Fruit fly (Drosophila melanogaster) whole organism, wandering third instar larva: ENCODE data around the gene CG9498.
A peak's percentile ranks its signal among the peaks of the same experiment; 100 is the strongest.

Experiments used
- Abd-B ChIP-seq: fragments of >200 bp; optimal IDR thresholded peaks from 2 replicates; lab custom pipeline; 2017; ENCODE audit warnings: missing biosample characterization, missing genetic modification characterization
- CG32264 ChIP-seq: fragments of 200-800 bp; sonication (Bioruptor generic); optimal IDR thresholded peaks from 2 replicates; lab custom pipeline; 2016; ENCODE audit warnings: missing biosample characterization, missing genetic modification characterization
- CG9705 ChIP-seq: fragments of 200-800 bp; sonication (Bioruptor generic); optimal IDR thresholded peaks from 2 replicates; lab custom pipeline; 2018; ENCODE audit warnings: missing biosample characterization, mild to moderate bottlenecking, missing genetic modification characterization
- CrebA ChIP-seq: fragments of 200-800 bp; sonication (Bioruptor generic); optimal IDR thresholded peaks from 2 replicates; lab custom pipeline; 2016; ENCODE audit warnings: missing biosample characterization, mild to moderate bottlenecking, missing genetic modification characterization, borderline replicate concordance
- Dif ChIP-seq: fragments of 200-275, 200-300 bp; sonication (Bioruptor generic); optimal IDR thresholded peaks from 2 replicates; lab custom pipeline; 2018; ENCODE audit warnings: missing biosample characterization, missing genetic modification characterization; ENCODE audit not compliant: partially characterized antibody
- GATAd ChIP-seq: sonication (Bioruptor generic); optimal IDR thresholded peaks from 2 replicates; lab custom pipeline; 2016; ENCODE audit warnings: missing biosample characterization, missing genetic modification characterization
- HLH106 ChIP-seq: fragments of 200-800 bp; optimal IDR thresholded peaks from 3 replicates; lab custom pipeline; 2019; ENCODE audit warnings: missing biosample characterization, mild to moderate bottlenecking, missing genetic modification characterization, moderate library complexity
- Hnf4 ChIP-seq: fragments of 200-800 bp; sonication (Bioruptor generic); optimal IDR thresholded peaks from 2 replicates; lab custom pipeline; 2016; ENCODE audit warnings: missing biosample characterization, mild to moderate bottlenecking, missing genetic modification characterization
- Hr78 ChIP-seq: fragments of >200 bp; optimal IDR thresholded peaks from 2 replicates; lab custom pipeline; 2017; ENCODE audit warnings: missing biosample characterization, missing genetic modification characterization
- Hr83 ChIP-seq: fragments of 200-300 bp; sonication (Bioruptor generic); optimal IDR thresholded peaks from 2 replicates; lab custom pipeline; 2016; ENCODE audit warnings: missing biosample characterization, mild to moderate bottlenecking, missing genetic modification characterization, moderate library complexity; ENCODE audit not compliant: poor library complexity, severe bottlenecking
- Jra ChIP-seq: sonication (Bioruptor generic); optimal IDR thresholded peaks from 2 replicates; lab custom pipeline; 2016; ENCODE audit warnings: missing biosample characterization, missing genetic modification characterization
- Mio ChIP-seq: sonication (Bioruptor generic); optimal IDR thresholded peaks from 2 replicates; lab custom pipeline; 2016; ENCODE audit warnings: missing biosample characterization, missing genetic modification characterization
- Myc ChIP-seq: fragments of >200 bp; optimal IDR thresholded peaks from 2 replicates; lab custom pipeline; 2017
- N ChIP-seq: fragments of >200 bp; optimal IDR thresholded peaks from 2 replicates; lab custom pipeline; 2018; ENCODE audit warnings: missing biosample characterization, missing external identifiers, missing genetic modification characterization
- OdsH ChIP-seq: fragments of 200-800 bp; sonication (Bioruptor generic); optimal IDR thresholded peaks from 2 replicates; lab custom pipeline; 2016; ENCODE audit warnings: missing biosample characterization, mild to moderate bottlenecking, missing genetic modification characterization
- Rel ChIP-seq, 2 experiments: fragments of 200-800 bp; sonication (Bioruptor generic) in 1 of 2; optimal IDR thresholded peaks; 2 replicates in 1 of 2; 3 replicates in 1 of 2; lab custom pipeline; 2016 to 2019; ENCODE audit warnings: mild to moderate bottlenecking in 2 of 2, missing biosample characterization in 2 of 2, missing genetic modification characterization in 2 of 2, moderate library complexity in 1 of 2
- Sp1 ChIP-seq: fragments of 200-800 bp; sonication (Bioruptor generic); optimal IDR thresholded peaks from 3 replicates; lab custom pipeline; 2019; ENCODE audit warnings: missing biosample characterization, mild to moderate bottlenecking, missing genetic modification characterization, moderate library complexity
- Vsx2 ChIP-seq: fragments of 200-300, 225-300 bp; sonication (Bioruptor generic); optimal IDR thresholded peaks from 2 replicates; lab custom pipeline; 2018; ENCODE audit warnings: missing biosample characterization, missing genetic modification characterization; ENCODE audit not compliant: partially characterized antibody
- br ChIP-seq: fragments of 200-800 bp; sonication (Bioruptor generic); optimal IDR thresholded peaks from 2 replicates; lab custom pipeline; 2016; ENCODE audit warnings: missing biosample characterization, missing genetic modification characterization
- brk ChIP-seq: fragments of 200-800 bp; sonication (Bioruptor generic); optimal IDR thresholded peaks from 2 replicates; lab custom pipeline; 2016; ENCODE audit warnings: missing biosample characterization, mild to moderate bottlenecking, missing genetic modification characterization
- dmrt93B ChIP-seq: fragments of 200-800 bp; sonication (Bioruptor generic); optimal IDR thresholded peaks from 2 replicates; lab custom pipeline; 2018; ENCODE audit warnings: missing biosample characterization, mild to moderate bottlenecking, missing genetic modification characterization
- dsf ChIP-seq: sonication (Bioruptor generic); optimal IDR thresholded peaks from 2 replicates; lab custom pipeline; 2016; ENCODE audit warnings: missing biosample characterization, missing genetic modification characterization, borderline replicate concordance
- ey ChIP-seq: fragments of 200-800 bp; sonication (Bioruptor generic); optimal IDR thresholded peaks from 2 replicates; lab custom pipeline; 2016; ENCODE audit warnings: missing biosample characterization, missing genetic modification characterization
- foxo ChIP-seq, 2 experiments: fragments of 200-800 bp; sonication (Bioruptor generic); optimal IDR thresholded peaks; 2 replicates in 1 of 2; 3 replicates in 1 of 2; lab custom pipeline; 2016 to 2017; ENCODE audit warnings: missing biosample characterization in 2 of 2, missing genetic modification characterization in 2 of 2
- fru ChIP-seq: fragments of 200-800 bp; sonication (Bioruptor generic); optimal IDR thresholded peaks from 3 replicates; lab custom pipeline; 2016; ENCODE audit warnings: missing biosample characterization, mild to moderate bottlenecking, missing genetic modification characterization
- h ChIP-seq: fragments of 200-800 bp; sonication (Bioruptor generic); optimal IDR thresholded peaks from 3 replicates; lab custom pipeline; 2016; ENCODE audit warnings: missing biosample characterization, mild to moderate bottlenecking, missing genetic modification characterization
- jim ChIP-seq: fragments of 175-275, 200-325 bp; sonication (Bioruptor generic); optimal IDR thresholded peaks from 2 replicates; lab custom pipeline; 2016; ENCODE audit warnings: missing biosample characterization, mild to moderate bottlenecking, missing genetic modification characterization
- lola ChIP-seq: fragments of >200 bp; optimal IDR thresholded peaks from 2 replicates; lab custom pipeline; 2017; ENCODE audit warnings: missing biosample characterization, missing genetic modification characterization
- pan ChIP-seq: fragments of >200 bp; optimal IDR thresholded peaks from 2 replicates; lab custom pipeline; 2017
- rgr ChIP-seq: fragments of 200-800 bp; sonication (Bioruptor generic); optimal IDR thresholded peaks from 3 replicates; lab custom pipeline; 2016; ENCODE audit warnings: missing biosample characterization, mild to moderate bottlenecking, missing genetic modification characterization
- sage ChIP-seq: fragments of 200-800 bp; sonication (Bioruptor generic); optimal IDR thresholded peaks from 2 replicates; lab custom pipeline; 2016; ENCODE audit warnings: missing biosample characterization, mild to moderate bottlenecking, missing genetic modification characterization
- sv ChIP-seq: fragments of 200-800 bp; sonication (Bioruptor generic); optimal IDR thresholded peaks from 3 replicates; lab custom pipeline; 2016; ENCODE audit warnings: missing biosample characterization, missing genetic modification characterization
- tai ChIP-seq: sonication (Bioruptor generic); optimal IDR thresholded peaks from 2 replicates; lab custom pipeline; 2016; ENCODE audit warnings: missing biosample characterization, missing genetic modification characterization
- usp ChIP-seq: fragments of >200 bp; optimal IDR thresholded peaks from 2 replicates; lab custom pipeline; 2017; ENCODE audit warnings: missing biosample characterization, missing genetic modification characterization
- woc ChIP-seq: sonication (Bioruptor generic); optimal IDR thresholded peaks from 2 replicates; lab custom pipeline; 2016; ENCODE audit warnings: missing biosample characterization, mild to moderate bottlenecking, missing genetic modification characterization

The CG9498 gene

DNA sequence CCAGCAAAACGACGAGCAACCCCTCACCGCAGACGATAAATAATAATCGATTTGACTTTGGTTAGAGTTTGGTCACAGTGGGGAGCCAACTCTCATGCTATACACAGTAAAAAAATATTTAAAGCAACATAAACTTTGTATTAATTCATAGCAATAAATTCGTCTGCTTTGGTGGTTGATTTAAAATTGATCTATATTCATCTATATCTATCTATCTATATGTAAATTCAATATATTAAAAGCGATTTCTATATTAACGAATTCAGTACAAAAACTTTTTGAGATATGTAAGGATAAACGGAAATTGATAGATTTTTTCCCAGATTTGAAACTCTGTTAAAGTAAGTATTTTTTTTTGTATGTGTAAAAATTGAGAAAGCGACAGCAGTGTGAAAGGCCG is 41.0 kb downstream of the CG9498 start:
- no peak for TF ChIP-seq dmrt93B (GFP tag; lab: Kevin White, UChicago)
- TF ChIP-seq Hr78 (GFP tag; lab: Kevin White, UChicago), result no peak
- no peak for TF ChIP-seq N (GFP tag; lab: Kevin White, UChicago)

DNA sequence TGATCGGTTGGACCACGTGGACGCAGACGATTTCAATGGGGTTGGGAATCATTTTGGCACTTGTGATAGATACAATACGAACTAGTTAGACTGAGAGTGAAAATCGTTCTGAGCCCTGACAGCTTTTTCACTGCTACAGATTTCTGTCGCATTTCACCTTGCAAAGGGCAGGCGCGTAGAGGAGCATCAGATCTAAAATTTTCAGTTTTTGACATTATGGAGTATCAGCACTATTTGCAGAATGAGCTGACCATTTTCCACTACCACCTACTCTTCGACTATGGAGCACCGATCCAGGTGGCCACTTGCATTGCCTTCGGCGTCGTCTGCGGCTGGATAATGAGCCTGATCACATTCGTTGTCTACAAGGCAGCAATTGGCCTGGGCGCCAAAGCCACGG is 42.2 kb downstream of the CG9498 start, which contains the start of the genes CG43922 and CG13984:
TSS of gene CG43922 (minus strand) at position 101 of the 400 bp plus-strand sequence.
TSS of gene CG13984 (plus strand) at position 169 of the 400 bp plus-strand sequence.
- TF ChIP-seq ey (GFP tag; lab: Kevin White, UChicago) (no peak), Sp1 (GFP tag; lab: Kevin White, UChicago) (no peak), Hnf4 (no peak), Mio (GFP tag; lab: Kevin White, UChicago) (no peak), br (no peak), Jra (GFP tag; lab: Kevin White, UChicago) (no peak), Hr83 (no peak), rgr (no peak), Myc (lab: Kevin White, UChicago) (no peak), tai (GFP tag; lab: Kevin White, UChicago) (no peak), CG32264 (GFP tag; lab: Kevin White, UChicago) (no peak), jim (no peak), usp (GFP tag; lab: Kevin White, UChicago) (no peak), Abd-B (GFP tag; lab: Kevin White, UChicago) (no peak), OdsH (GFP tag; lab: Kevin White, UChicago) (no peak), Vsx2 (GFP tag; lab: Kevin White, UChicago) (no peak), pan (lab: Kevin White, UChicago) (no peak), CrebA (GFP tag; lab: Kevin White, UChicago) (no peak), sage (GFP tag; lab: Kevin White, UChicago) (no peak)

DNA sequence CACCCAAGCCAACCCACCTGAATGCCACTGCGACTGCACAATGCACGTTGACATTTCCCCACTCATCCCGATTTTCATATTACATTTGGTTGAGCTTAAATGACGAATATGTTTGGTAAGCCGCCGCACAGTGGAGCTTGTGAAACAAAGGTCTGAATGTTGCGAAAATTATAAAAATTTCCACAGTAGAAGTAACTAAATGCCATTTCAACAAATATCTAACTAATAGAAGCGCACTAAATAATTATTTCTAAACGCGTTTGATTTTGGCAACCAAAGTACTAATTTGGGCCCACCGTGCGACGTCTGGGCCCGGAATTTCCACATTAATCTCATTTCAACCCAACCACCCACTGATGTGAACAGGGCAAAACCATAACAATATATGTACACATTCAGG is 43.9 kb downstream of the CG9498 start:
- no peak for TF ChIP-seq GATAd (GFP tag; lab: Kevin White, UChicago)
- TF ChIP-seq ey (GFP tag; lab: Kevin White, UChicago), result peak; percentile 21
- TF ChIP-seq woc, result no peak
- no peak for TF ChIP-seq brk
- no peak for TF ChIP-seq Myc (lab: Kevin White, UChicago)
- peak; percentile 34 for TF ChIP-seq br
- no peak for TF ChIP-seq Mio (GFP tag; lab: Kevin White, UChicago)
- no peak for TF ChIP-seq dsf (GFP tag; lab: Kevin White, UChicago)
- TF ChIP-seq CG9705 (GFP tag; lab: Kevin White, UChicago), result no peak
- TF ChIP-seq Dif (GFP tag; lab: Kevin White, UChicago), result no peak
- no peak for TF ChIP-seq lola (GFP tag; lab: Kevin White, UChicago)
- TF ChIP-seq CG32264 (GFP tag; lab: Kevin White, UChicago), result no peak
- peak; percentile 35 for TF ChIP-seq HLH106
- no peak for TF ChIP-seq usp (GFP tag; lab: Kevin White, UChicago)
- peak; percentile 51 for TF ChIP-seq fru (GFP tag; lab: Kevin White, UChicago)
- peak; percentile 1 for TF ChIP-seq OdsH (GFP tag; lab: Kevin White, UChicago)
- no peak for TF ChIP-seq pan (lab: Kevin White, UChicago)
- TF ChIP-seq Hr78 (GFP tag; lab: Kevin White, UChicago), result no peak
- peak; percentile 41 for TF ChIP-seq h (GFP tag; lab: Kevin White, UChicago)
- TF ChIP-seq rgr, result peak; percentile 34
- TF ChIP-seq Rel (GFP tag; optimal IDR thresholded peaks at IDR 0.05; lab: Kevin White, UChicago), result no peak
- TF ChIP-seq Rel (tag; optimal IDR thresholded peaks at IDR 0.05; lab: Kevin White, UChicago), result no peak
- TF ChIP-seq jim, result no peak
- no peak for TF ChIP-seq sv (GFP tag; lab: Kevin White, UChicago)
- peak in 1 of 2 experiments; percentile 39 for TF ChIP-seq foxo (GFP tag; optimal IDR thresholded peaks at IDR 0.05; lab: Kevin White, UChicago)
- TF ChIP-seq Sp1 (GFP tag; lab: Kevin White, UChicago), result peak; percentile 32
- no peak for TF ChIP-seq CrebA (GFP tag; lab: Kevin White, UChicago)
- TF ChIP-seq, all 38 proteins: peak for 9

DNA sequence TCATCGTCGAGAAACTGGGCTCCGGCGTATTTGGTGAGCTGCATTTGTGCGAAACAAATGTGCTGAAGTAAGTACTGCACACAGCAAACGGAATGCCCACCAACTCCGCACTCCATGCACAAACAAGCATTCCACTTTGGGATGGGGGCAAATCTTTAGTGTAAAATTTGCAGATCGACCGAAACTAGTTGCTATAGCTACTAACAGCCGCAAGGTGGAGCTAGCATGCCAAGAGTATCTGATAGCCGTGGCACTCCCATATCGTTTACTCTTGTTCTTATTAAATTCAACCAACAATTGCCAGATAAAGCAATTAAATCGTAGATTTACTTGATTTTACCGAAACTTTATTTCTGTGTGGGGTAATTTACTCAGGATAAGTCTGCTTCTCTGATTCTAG is 49.2 kb downstream of the CG9498 start:
- TF ChIP-seq Rel (GFP tag; optimal IDR thresholded peaks at IDR 0.05; lab: Kevin White, UChicago) (no peak), Rel (tag; optimal IDR thresholded peaks at IDR 0.05; lab: Kevin White, UChicago) (no peak)
- TF ChIP-seq, all 38 proteins: peak for 0
